Worm (Caenorhabditis elegans) whole organism, L1 larva: ENCODE results near the gene C48B4.11.
A peak's percentile ranks its signal among the peaks of the same experiment; 100 is the strongest.

Experiments
- Y116A8C.19 ChIP-seq: sonication (generic microtip); optimal IDR thresholded peaks from 2 replicates; lab custom pipeline; 2016; ENCODE audit warnings: missing compliant biosample characterization, missing genetic modification characterization, borderline replicate concordance
- grh-1 ChIP-seq: fragments of 200-800 bp; sonication (Bioruptor generic); IDR thresholded peaks from 2 replicates; pipeline ENCODE4 v1.3.6; 2022; ENCODE audit warnings: missing genetic modification reagents, missing genetic modification characterization, missing compliant biosample characterization
- nhr-11 ChIP-seq: fragments of 150-350 bp; optimal IDR thresholded peaks from 2 replicates; lab custom pipeline; 2014; ENCODE audit warnings: missing biosample characterization, missing genetic modification characterization
- nhr-28 ChIP-seq: fragments of 150-350 bp; optimal IDR thresholded peaks from 2 replicates; lab custom pipeline; 2014; ENCODE audit warnings: missing biosample characterization, missing genetic modification characterization
- rnt-1 ChIP-seq: sonication (generic microtip); optimal IDR thresholded peaks from 2 replicates; lab custom pipeline; 2016; ENCODE audit warnings: mild to moderate bottlenecking, missing genetic modification characterization, moderate library complexity, missing compliant biosample characterization
- sox-4 ChIP-seq: sonication (generic microtip); optimal IDR thresholded peaks from 2 replicates; lab custom pipeline; 2016; ENCODE audit warnings: missing genetic modification characterization, missing compliant biosample characterization
- ztf-11 ChIP-seq, 2 experiments: sonication (generic microtip); optimal IDR thresholded peaks; 2 replicates each; lab custom pipeline; 2016 to 2017; ENCODE audit warnings: missing genetic modification characterization in 2 of 2, missing biosample characterization in 1 of 2, missing compliant biosample characterization in 1 of 2

ce11 chrIII:9546016-9546659 lies 19.8 kb downstream of the C48B4.11 start, which contains the start of gene unc-16:
- TF ChIP-seq ztf-11 (tag; optimal IDR thresholded peaks at IDR 0.05; lab: Kevin White, UChicago), result peak in 1 of 2 experiments; percentile 78
- TF ChIP-seq nhr-11 (tag; lab: Kevin White, UChicago), result peak; percentile 11
- TF ChIP-seq nhr-28 (tag; lab: Kevin White, UChicago), result no peak
- no peak; the same call in 1 of the 2 replicates for TF ChIP-seq grh-1
- TF ChIP-seq Y116A8C.19 (tag; lab: Kevin White, UChicago), result no peak
- peak; percentile 93 for TF ChIP-seq rnt-1 (tag; lab: Kevin White, UChicago)
- peak; percentile 67 for TF ChIP-seq sox-4 (tag; lab: Kevin White, UChicago)
